Worm (Caenorhabditis elegans) whole organism, L2 larva: Measurements from ENCODE around the gene vglu-3.
A peak's percentile ranks its signal among the peaks of the same experiment; 100 is the strongest.

Source experiments
- R02D3.7 ChIP-seq: fragments of 150-350 bp; optimal IDR thresholded peaks from 2 replicates; lab custom pipeline; 2014; ENCODE audit warnings: missing biosample characterization, missing genetic modification characterization
- Y55F3AM.14 ChIP-seq: fragments of 200-800 bp; sonication (Bioruptor generic); optimal IDR thresholded peaks from 2 replicates; lab custom pipeline; 2018; ENCODE audit warnings: mild to moderate bottlenecking, missing genetic modification characterization, missing compliant biosample characterization
- ama-1 ChIP-seq: fragments of 150-350 bp; optimal IDR thresholded peaks from 2 replicates; lab custom pipeline; 2018; ENCODE audit warnings: inconsistent platforms
- crh-2 ChIP-seq: sonication (generic microtip); optimal IDR thresholded peaks from 2 replicates; lab custom pipeline; 2017; ENCODE audit warnings: missing biosample characterization, missing genetic modification characterization
- lin-13 ChIP-seq: fragments of 150-350 bp; optimal IDR thresholded peaks from 2 replicates; lab custom pipeline; 2014; ENCODE audit warnings: missing biosample characterization, missing genetic modification reagents, missing genetic modification characterization
- mdl-1 ChIP-seq, 2 experiments: fragments of 150-350 bp in 1 of 2; sonication (generic microtip) in 1 of 2; optimal IDR thresholded peaks; 2 replicates each; lab custom pipeline; 2017; ENCODE audit warnings: missing biosample characterization in 2 of 2, missing genetic modification characterization in 2 of 2
- nhr-12 ChIP-seq: fragments of 150-350 bp; optimal IDR thresholded peaks from 2 replicates; lab custom pipeline; 2014; ENCODE audit warnings: missing biosample characterization, missing genetic modification characterization
- nhr-237 ChIP-seq: fragments of 150-350 bp; optimal IDR thresholded peaks from 2 replicates; lab custom pipeline; 2014; ENCODE audit warnings: missing biosample characterization, missing genetic modification characterization
- snpc-4 ChIP-seq: fragments of 150-350 bp; optimal IDR thresholded peaks from 2 replicates; lab custom pipeline; 2014; ENCODE audit warnings: missing biosample characterization, missing genetic modification characterization
- unc-39 ChIP-seq: fragments of 150-350 bp; optimal IDR thresholded peaks from 2 replicates; lab custom pipeline; 2014; ENCODE audit warnings: missing biosample characterization, missing genetic modification characterization
- unc-62 ChIP-seq: fragments of 150-350 bp; optimal IDR thresholded peaks from 2 replicates; lab custom pipeline; 2014; ENCODE audit warnings: missing biosample characterization, missing genetic modification reagents, missing genetic modification characterization

DNA sequence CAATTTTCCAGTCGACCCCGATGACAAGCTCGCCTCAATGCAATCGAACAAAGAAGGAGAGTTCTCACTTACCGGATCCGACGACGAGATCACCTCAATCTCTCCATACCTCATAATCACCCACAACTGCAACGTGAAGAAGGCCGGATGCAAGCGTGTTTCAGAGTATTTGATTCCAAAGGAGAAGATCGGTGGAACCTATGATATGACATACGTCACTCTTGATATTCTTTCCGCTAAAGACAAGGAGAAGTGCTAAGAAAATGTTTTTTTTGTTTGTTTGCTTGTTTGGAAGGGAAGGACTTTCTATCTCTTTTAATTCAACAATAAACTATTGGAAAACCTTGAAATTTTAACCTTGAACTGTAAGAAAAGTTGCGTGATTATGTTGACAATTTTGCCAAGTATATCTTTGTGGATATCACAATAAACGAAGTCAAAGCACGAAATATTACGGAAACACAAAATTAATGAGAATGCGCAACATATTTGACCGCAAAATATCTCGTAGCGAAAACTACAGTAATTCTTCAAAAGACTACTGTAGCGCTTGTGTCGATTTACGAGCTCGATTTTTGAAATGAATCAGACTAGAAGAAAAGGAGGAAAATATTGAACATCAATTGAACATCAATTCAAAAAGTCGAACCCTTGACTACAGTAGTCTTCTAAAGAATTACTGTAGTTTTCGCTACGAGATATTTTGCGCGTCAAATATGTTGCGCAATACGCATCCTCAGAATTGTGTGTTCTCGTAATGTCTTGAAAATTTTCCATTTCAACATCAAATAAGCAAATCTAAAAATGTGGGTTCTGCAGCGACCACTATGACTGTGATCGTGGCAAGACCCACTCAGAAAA, 39.0 kb downstream of the vglu-3 start:
- no peak for TF ChIP-seq nhr-12 (tag; lab: Kevin White, UChicago)
- no peak for TF ChIP-seq Y55F3AM.14 (GFP tag; lab: Kevin White, UChicago)
- no peak for TF ChIP-seq unc-62
- TF ChIP-seq crh-2: peak; percentile 24
- peak; percentile 31 for TF ChIP-seq lin-13 (GFP tag; lab: Kevin White, UChicago)
- no peak for TF ChIP-seq unc-39 (tag; lab: Kevin White, UChicago)
- no peak for TF ChIP-seq ama-1 (lab: Kevin White, UChicago)
- TF ChIP-seq nhr-237 (tag; lab: Kevin White, UChicago): no peak
- no peak for TF ChIP-seq snpc-4 (tag; lab: Kevin White, UChicago)
- no peak for TF ChIP-seq R02D3.7
- no peak for TF ChIP-seq mdl-1 (tag; optimal IDR thresholded peaks at IDR 0.05; lab: Kevin White, UChicago)
